Worm (Caenorhabditis elegans): ENCODE data around the gene C29F3.3.

DNA sequence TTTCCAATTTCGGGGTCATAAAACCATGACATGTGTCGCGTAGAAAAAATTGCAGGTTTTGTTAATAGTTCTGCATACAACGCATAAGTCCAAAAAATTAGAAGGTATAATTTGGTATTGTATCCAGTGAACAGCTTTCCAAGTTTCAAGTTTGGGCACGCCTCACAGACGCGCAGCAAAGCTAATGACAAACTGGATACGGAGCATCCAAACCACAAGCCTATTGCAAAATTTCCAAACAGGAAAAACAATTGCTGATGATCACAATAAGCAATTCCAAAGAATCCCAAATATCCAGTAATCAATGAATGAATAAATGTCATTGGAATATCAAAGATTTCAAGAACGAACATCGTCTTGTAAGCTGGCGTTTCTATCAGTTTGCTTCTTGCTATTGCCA is 33.7 kb downstream of the C29F3.3 start:
- TF ChIP-seq lsy-2 (tag; optimal IDR thresholded peaks at IDR 0.05), result no peak
- no peak for TF ChIP-seq T26A8.4 (GFP tag; IDR thresholded peaks at IDR 0.05)
- no peak for TF ChIP-seq set-16 (GFP tag; IDR thresholded peaks at IDR 0.05)
- no peak for TF ChIP-seq pqm-1 (tag; optimal IDR thresholded peaks at IDR 0.05)
- no peak for TF ChIP-seq nhr-77 (tag; optimal IDR thresholded peaks at IDR 0.05)
- TF ChIP-seq nhr-25 (tag; optimal IDR thresholded peaks at IDR 0.05; ENCODE audit: borderline replicate concordance, insufficient read depth), result no peak
- no peak for TF ChIP-seq aly-2 (tag; optimal IDR thresholded peaks at IDR 0.05)
- TF ChIP-seq daf-12 (tag; optimal IDR thresholded peaks at IDR 0.05), result no peak
- no peak for TF ChIP-seq lir-3 (tag; optimal IDR thresholded peaks at IDR 0.05)
- TF ChIP-seq fos-1 (tag; optimal IDR thresholded peaks at IDR 0.05), result no peak
- no peak for TF ChIP-seq Y48G9A.11 (GFP tag; IDR thresholded peaks at IDR 0.05)
- no peak for TF ChIP-seq lin-1 (GFP tag; IDR thresholded peaks at IDR 0.05)

Data from whole organism, L4 larva.